Worm (Caenorhabditis elegans) whole organism, L3 larva: ENCODE results near the gene F08G12.1.

Experiments used
- R02D3.7 ChIP-seq: fragments of 150-350 bp; optimal IDR thresholded peaks from 2 replicates; lab custom pipeline; 2014; ENCODE audit warnings: missing biosample characterization, missing genetic modification characterization
- ZK546.5 ChIP-seq: sonication (generic microtip); optimal IDR thresholded peaks from 2 replicates; lab custom pipeline; 2017; ENCODE audit warnings: missing biosample characterization, missing genetic modification characterization
- aly-2 ChIP-seq: fragments of 150-350 bp; optimal IDR thresholded peaks from 2 replicates; lab custom pipeline; 2014; ENCODE audit warnings: missing biosample characterization, missing genetic modification characterization
- ama-1 ChIP-seq: fragments of 150-350 bp; optimal IDR thresholded peaks from 2 replicates; lab custom pipeline; 2018
- ceh-16 ChIP-seq: sonication (generic microtip); optimal IDR thresholded peaks from 2 replicates; lab custom pipeline; 2017; ENCODE audit warnings: missing biosample characterization, missing genetic modification characterization
- ceh-28 ChIP-seq: fragments of 150-350 bp; optimal IDR thresholded peaks from 2 replicates; lab custom pipeline; 2014; ENCODE audit warnings: missing biosample characterization, missing genetic modification reagents, missing genetic modification characterization
- ceh-82 ChIP-seq: fragments of 150-350 bp; optimal IDR thresholded peaks from 2 replicates; lab custom pipeline; 2014; ENCODE audit warnings: missing biosample characterization, missing genetic modification characterization
- daf-12 ChIP-seq: fragments of 150-350 bp; optimal IDR thresholded peaks from 2 replicates; lab custom pipeline; 2014; ENCODE audit warnings: missing biosample characterization, missing genetic modification reagents, missing genetic modification characterization
- egl-5 ChIP-seq: fragments of 150-350 bp; optimal IDR thresholded peaks from 2 replicates; lab custom pipeline; 2017; ENCODE audit warnings: missing biosample characterization, missing genetic modification reagents, missing genetic modification characterization, inconsistent platforms
- elt-1 ChIP-seq: fragments of 150-350 bp; optimal IDR thresholded peaks from 2 replicates; lab custom pipeline; 2014; ENCODE audit warnings: missing biosample characterization, missing genetic modification characterization
- elt-2 ChIP-seq: sonication (generic microtip); optimal IDR thresholded peaks from 2 replicates; lab custom pipeline; 2016; ENCODE audit warnings: missing genetic modification reagents, mild to moderate bottlenecking, missing genetic modification characterization, missing compliant biosample characterization
- elt-3 ChIP-seq, 3 experiments: fragments of 150-350 bp in 1 of 3; sonication (generic microtip) in 2 of 3; optimal IDR thresholded peaks; 2 replicates in 2 of 3; 4 replicates in 1 of 3; lab custom pipeline; 2014 to 2017; ENCODE audit warnings: missing biosample characterization in 3 of 3, missing genetic modification characterization in 3 of 3
- fkh-10 ChIP-seq: sonication (generic microtip); optimal IDR thresholded peaks from 2 replicates; lab custom pipeline; 2017; ENCODE audit warnings: missing biosample characterization, missing genetic modification reagents, missing genetic modification characterization
- fkh-2 ChIP-seq: fragments of 150-350 bp; optimal IDR thresholded peaks from 2 replicates; lab custom pipeline; 2014; ENCODE audit warnings: missing biosample characterization, missing genetic modification reagents, missing genetic modification characterization
- fos-1 ChIP-seq: fragments of 150-350 bp; optimal IDR thresholded peaks from 2 replicates; lab custom pipeline; 2014; ENCODE audit warnings: missing biosample characterization, missing genetic modification characterization
- jun-1 ChIP-seq: fragments of 150-350 bp; optimal IDR thresholded peaks from 2 replicates; lab custom pipeline; 2014; ENCODE audit warnings: missing biosample characterization, missing genetic modification reagents, missing genetic modification characterization
- lin-15B ChIP-seq: fragments of 150-350 bp; optimal IDR thresholded peaks from 2 replicates; lab custom pipeline; 2014; ENCODE audit warnings: missing biosample characterization, missing genetic modification characterization
- lin-39 ChIP-seq: fragments of 150-350 bp; optimal IDR thresholded peaks from 2 replicates; lab custom pipeline; 2018; ENCODE audit warnings: missing biosample characterization, missing genetic modification reagents, missing genetic modification characterization
- mdl-1 ChIP-seq: fragments of 150-350 bp; optimal IDR thresholded peaks from 2 replicates; lab custom pipeline; 2014; ENCODE audit warnings: missing biosample characterization, missing genetic modification characterization
- nfya-1 ChIP-seq: sonication (generic microtip); optimal IDR thresholded peaks from 2 replicates; lab custom pipeline; 2017; ENCODE audit warnings: missing genetic modification characterization, mild to moderate bottlenecking, missing compliant biosample characterization, antibody characterized with exemption, moderate library complexity; ENCODE audit not compliant: insufficient read depth
- nhr-11 ChIP-seq: fragments of 150-350 bp; optimal IDR thresholded peaks from 2 replicates; lab custom pipeline; 2014; ENCODE audit warnings: missing biosample characterization, missing genetic modification characterization
- nhr-23 ChIP-seq: fragments of 150-350 bp; optimal IDR thresholded peaks from 2 replicates; lab custom pipeline; 2014; ENCODE audit warnings: missing biosample characterization, missing genetic modification reagents, missing genetic modification characterization
- nhr-237 ChIP-seq: fragments of 150-350 bp; optimal IDR thresholded peaks from 2 replicates; lab custom pipeline; 2014; ENCODE audit warnings: missing biosample characterization, missing genetic modification characterization
- nhr-25 ChIP-seq: sonication (generic microtip); optimal IDR thresholded peaks from 2 replicates; lab custom pipeline; 2017; ENCODE audit warnings: missing biosample characterization, missing genetic modification characterization
- nhr-28 ChIP-seq: fragments of 150-350 bp; optimal IDR thresholded peaks from 2 replicates; lab custom pipeline; 2014; ENCODE audit warnings: missing biosample characterization, missing genetic modification characterization
- nhr-67 ChIP-seq: fragments of 150-350 bp; optimal IDR thresholded peaks from 2 replicates; lab custom pipeline; 2014; ENCODE audit warnings: missing biosample characterization, missing genetic modification characterization
- nhr-76 ChIP-seq: fragments of 150-350 bp; sonication (generic microtip); optimal IDR thresholded peaks from 5 replicates; lab custom pipeline; 2014; ENCODE audit warnings: missing biosample characterization, missing genetic modification characterization
- nhr-77 ChIP-seq: fragments of 150-350 bp; optimal IDR thresholded peaks from 2 replicates; lab custom pipeline; 2014; ENCODE audit warnings: missing biosample characterization, missing genetic modification characterization
- pha-4 ChIP-seq: fragments of 150-350 bp; optimal IDR thresholded peaks from 2 replicates; lab custom pipeline; 2014; ENCODE audit warnings: missing biosample characterization, missing genetic modification reagents, missing genetic modification characterization
- pqm-1 ChIP-seq: fragments of 150-350 bp; optimal IDR thresholded peaks from 2 replicates; lab custom pipeline; 2017; ENCODE audit warnings: missing biosample characterization, missing genetic modification characterization, inconsistent platforms
- sea-2 ChIP-seq: fragments of 150-350 bp; sonication (generic microtip); optimal IDR thresholded peaks from 4 replicates; lab custom pipeline; 2014; ENCODE audit warnings: missing biosample characterization, missing genetic modification reagents, missing genetic modification characterization
- snpc-4 ChIP-seq: fragments of 150-350 bp; optimal IDR thresholded peaks from 2 replicates; lab custom pipeline; 2014; ENCODE audit warnings: missing biosample characterization, missing genetic modification characterization
- tbx-2 ChIP-seq: sonication (generic microtip); optimal IDR thresholded peaks from 2 replicates; lab custom pipeline; 2016; ENCODE audit warnings: mild to moderate bottlenecking, missing genetic modification characterization, missing compliant biosample characterization
- unc-39 ChIP-seq: sonication (generic microtip); optimal IDR thresholded peaks from 4 replicates; lab custom pipeline; 2017; ENCODE audit warnings: missing biosample characterization, missing genetic modification characterization
- unc-62 ChIP-seq: fragments of 150-350 bp; sonication (generic microtip); optimal IDR thresholded peaks from 4 replicates; lab custom pipeline; 2014; ENCODE audit warnings: missing biosample characterization, missing genetic modification reagents, missing genetic modification characterization
- ztf-11 ChIP-seq: fragments of 150-350 bp; optimal IDR thresholded peaks from 2 replicates; lab custom pipeline; 2014; ENCODE audit warnings: missing biosample characterization, missing genetic modification characterization
- ztf-4 ChIP-seq: fragments of 150-350 bp; optimal IDR thresholded peaks from 2 replicates; lab custom pipeline; 2014; ENCODE audit warnings: missing biosample characterization, missing genetic modification characterization

The F08G12.1 gene

ce11 chrX:11317939-11318338 is 12.3 kb upstream of the F08G12.1 start, which contains the start of gene hizr-1:
Gene hizr-1, plus strand, starts transcription at chrX:11318278.
- peak; percentile 44 for TF ChIP-seq pqm-1
- no peak for TF ChIP-seq unc-62 (GFP tag; lab: Kevin White, UChicago)
- TF ChIP-seq elt-2 (tag; lab: Kevin White, UChicago): peak; percentile 69
- no peak for TF ChIP-seq ztf-11 (tag; lab: Kevin White, UChicago)
- TF ChIP-seq, all 47 proteins: peak for 2

ce11 chrX:11316750-11317149 is 11.1 kb upstream of the F08G12.1 start, which contains the start of gene nlp-57:
Gene nlp-57, plus strand, starts transcription at chrX:11317050.
- no peak for TF ChIP-seq lin-39 (tag; lab: Kevin White, UChicago)
- no peak for TF ChIP-seq ceh-16 (tag; lab: Kevin White, UChicago)
- no peak for TF ChIP-seq nhr-237 (tag; lab: Kevin White, UChicago)
- no peak for TF ChIP-seq nhr-11 (tag; lab: Kevin White, UChicago)
- TF ChIP-seq pha-4 (tag; lab: Kevin White, UChicago): no peak
- TF ChIP-seq fos-1 (tag; lab: Kevin White, UChicago): no peak
- TF ChIP-seq elt-1 (tag; lab: Kevin White, UChicago): no peak
- TF ChIP-seq nhr-28 (tag; lab: Kevin White, UChicago): no peak
- TF ChIP-seq tbx-2: no peak
- no peak for TF ChIP-seq elt-2 (tag; lab: Kevin White, UChicago)
- TF ChIP-seq ZK546.5 (tag; lab: Kevin White, UChicago): no peak
- TF ChIP-seq ceh-82 (tag; lab: Kevin White, UChicago): no peak
- no peak for TF ChIP-seq nhr-76
- TF ChIP-seq jun-1 (tag; lab: Kevin White, UChicago): no peak
- TF ChIP-seq daf-12 (tag; lab: Kevin White, UChicago): no peak
- TF ChIP-seq nhr-25: no peak

ce11 chrX:11315392-11315791 is 9.7 kb upstream of the F08G12.1 start, which contains the start of gene F08G12.11:
Gene F08G12.11, minus strand, starts transcription at chrX:11315572.
- no peak for TF ChIP-seq nhr-23 (tag; lab: Kevin White, UChicago)

- no peak for TF ChIP-seq daf-12 (tag; lab: Kevin White, UChicago)
- TF ChIP-seq lin-15B: no peak
- no peak for TF ChIP-seq fkh-10 (GFP tag; lab: Kevin White, UChicago)
- TF ChIP-seq egl-5: peak; percentile 0
- TF ChIP-seq elt-3 (tag; optimal IDR thresholded peaks at IDR 0.05; lab: Kevin White, UChicago): no peak
- TF ChIP-seq nhr-77: no peak
- no peak for TF ChIP-seq nhr-67 (tag; lab: Kevin White, UChicago)
- no peak for TF ChIP-seq ama-1
- TF ChIP-seq nhr-25: no peak
- TF ChIP-seq ceh-28 (tag; lab: Kevin White, UChicago): no peak
- TF ChIP-seq fkh-2: no peak
- TF ChIP-seq nfya-1 (tag; lab: Kevin White, UChicago): no peak
- TF ChIP-seq pha-4 (tag; lab: Kevin White, UChicago): peak; percentile 57
- TF ChIP-seq tbx-2: no peak
- no peak for TF ChIP-seq R02D3.7 (tag; lab: Kevin White, UChicago)
- TF ChIP-seq elt-1 (tag; lab: Kevin White, UChicago): no peak
- peak; percentile 10 for TF ChIP-seq pqm-1
- TF ChIP-seq sea-2 (GFP tag; lab: Kevin White, UChicago): no peak
Measured at ce11 chrX:11310285-11310838, 4.7 kb upstream of the F08G12.1 start, which contains the start of gene F08G12.5. Gene F08G12.5, minus strand, starts transcription at chrX:11310285.

ce11 chrX:11307056-11307455 is 1.4 kb upstream of the F08G12.1 start, which contains the start of gene vhl-1:
Gene vhl-1, plus strand, starts transcription at chrX:11307356.
- TF ChIP-seq aly-2: no peak
- no peak for TF ChIP-seq tbx-2
- no peak for TF ChIP-seq unc-39
- no peak for TF ChIP-seq snpc-4
- TF ChIP-seq lin-15B: no peak
- no peak for TF ChIP-seq lin-39 (tag; lab: Kevin White, UChicago)
- no peak for TF ChIP-seq nhr-237 (tag; lab: Kevin White, UChicago)
- TF ChIP-seq ztf-4 (tag; lab: Kevin White, UChicago): no peak
- no peak for TF ChIP-seq fos-1 (tag; lab: Kevin White, UChicago)
- no peak for TF ChIP-seq mdl-1 (tag; lab: Kevin White, UChicago)
- no peak for TF ChIP-seq ZK546.5 (tag; lab: Kevin White, UChicago)
- no peak for TF ChIP-seq fkh-10 (GFP tag; lab: Kevin White, UChicago)
